Fruit fly (Drosophila melanogaster): ENCODE data around the gene Rpn3.

Gene Rpn3

DNA sequence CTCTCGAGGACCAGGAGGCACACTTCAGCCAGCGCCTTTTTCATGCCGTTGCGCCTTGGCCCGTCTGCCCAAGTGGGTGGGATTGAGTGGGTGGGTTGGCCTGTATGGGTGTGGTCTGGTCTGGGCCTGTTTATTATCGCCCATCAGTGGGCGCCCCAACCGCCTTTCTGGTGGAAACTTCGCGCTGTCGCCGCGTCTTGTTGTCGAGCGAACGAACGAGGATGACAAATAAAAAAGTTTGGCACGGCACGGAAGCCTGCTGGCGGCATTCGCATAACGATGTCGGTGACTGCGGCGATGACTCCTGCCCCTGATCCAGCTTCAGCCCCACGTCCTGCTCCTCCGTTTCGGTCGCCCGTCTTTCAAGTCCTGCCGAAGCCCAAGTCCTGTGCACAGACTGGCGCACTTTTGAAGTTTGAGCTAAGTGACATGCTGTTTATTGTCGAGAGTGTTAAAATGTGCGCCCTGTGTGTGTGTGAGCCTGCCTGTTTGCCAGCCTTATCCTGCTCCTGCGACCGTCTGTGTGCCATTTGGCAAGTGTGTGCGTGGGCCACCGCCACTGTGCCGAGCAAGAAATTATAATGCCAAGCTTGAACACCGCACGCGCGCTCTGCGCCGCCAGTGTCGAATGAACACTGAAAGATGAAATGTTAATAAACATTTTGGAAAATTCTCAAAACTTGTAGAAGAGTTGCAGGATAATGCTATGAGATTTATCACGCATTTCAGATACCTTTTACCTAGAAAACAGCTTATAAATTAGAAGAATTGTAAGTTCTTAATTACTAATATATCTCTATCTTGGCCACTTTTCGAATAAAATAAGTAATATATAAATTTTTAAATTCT, 37.3 kb upstream of the Rpn3 start:
- TF ChIP-seq Dad (GFP tag; optimal IDR thresholded peaks at IDR 0.05) (no peak), CG12391 (tag; optimal IDR thresholded peaks at IDR 0.05) (peak; percentile 75), nerfin-1 (tag; optimal IDR thresholded peaks at IDR 0.05) (peak; percentile 69), CG18619 (GFP tag; optimal IDR thresholded peaks at IDR 0.05) (peak; percentile 83), CG3995 (GFP tag; optimal IDR thresholded peaks at IDR 0.05) (no peak), stc (GFP tag; IDR thresholded peaks at IDR 0.05) (peak; percentile 54), CG6683 (GFP tag; optimal IDR thresholded peaks at IDR 0.05) (peak; percentile 74), CG14014 (GFP tag; IDR thresholded peaks at IDR 0.05) (peak; percentile 63), caup (GFP tag; optimal IDR thresholded peaks at IDR 0.05; ENCODE audit: severe bottlenecking) (peak; percentile 83), z (GFP tag; IDR thresholded peaks at IDR 0.05) (no peak), gsb (GFP tag; IDR thresholded peaks at IDR 0.05) (no peak), cato (GFP tag; optimal IDR thresholded peaks at IDR 0.05; ENCODE audit: borderline replicate concordance) (no peak), nmo (GFP tag; optimal IDR thresholded peaks at IDR 0.05) (peak; percentile 78), sd (tag; optimal IDR thresholded peaks at IDR 0.05) (no peak), Dbx (GFP tag; IDR thresholded peaks at IDR 0.05) (peak; percentile 58), zen2 (GFP tag; IDR thresholded peaks at IDR 0.05; ENCODE audit: partially characterized antibody) (no peak), Eip74EF (GFP tag; optimal IDR thresholded peaks at IDR 0.05) (peak in 1 of 2 experiments; percentile 72), CG7372 (GFP tag; IDR thresholded peaks at IDR 0.05) (0 out of 2 replicates have a peak, but pooled peaks have one; percentile 48), Adf1 (GFP tag; IDR thresholded peaks at IDR 0.05) (no peak), gsb-n (tag; optimal IDR thresholded peaks at IDR 0.05) (peak; percentile 46), unc-4 (GFP tag; IDR thresholded peaks at IDR 0.05; ENCODE audit: partially characterized antibody) (no peak), btn (GFP tag; optimal IDR thresholded peaks at IDR 0.05) (no peak), crol (GFP tag; IDR thresholded peaks at IDR 0.05) (no peak), CG4328 (GFP tag; optimal IDR thresholded peaks at IDR 0.05) (peak; percentile 73), ranshi (GFP tag; IDR thresholded peaks at IDR 0.05) (peak; percentile 51; the same call in 1 of the 2 replicates), CG11085 (GFP tag; IDR thresholded peaks at IDR 0.05) (0 out of 2 replicates have a peak, but pooled peaks have one; percentile 42), Bgb (GFP tag; IDR thresholded peaks at IDR 0.05; ENCODE audit: partially characterized antibody) (no peak; the same call in 1 of the 2 replicates), CG1647 (GFP tag; optimal IDR thresholded peaks at IDR 0.05) (no peak), Meics (GFP tag; optimal IDR thresholded peaks at IDR 0.05) (peak; percentile 88), Hr78 (GFP tag; optimal IDR thresholded peaks at IDR 0.05) (peak in 1 of 2 experiments; percentile 26), bcd (GFP tag; optimal IDR thresholded peaks at IDR 0.05) (peak; percentile 80), CG1603 (tag; optimal IDR thresholded peaks at IDR 0.05) (peak; percentile 9), ci (GFP tag; IDR thresholded peaks at IDR 0.05) (peak; percentile 17; the same call in 1 of the 3 replicates), eyg (GFP tag; optimal IDR thresholded peaks at IDR 0.05) (no peak), zf30C (GFP tag; optimal IDR thresholded peaks at IDR 0.05) (peak; percentile 77), CG14860 (GFP tag; IDR thresholded peaks at IDR 0.05; ENCODE audit: partially characterized antibody) (no peak), Rx (GFP tag; IDR thresholded peaks at IDR 0.05) (peak; percentile 46; the same call in 1 of the 2 replicates), tio (GFP tag; optimal IDR thresholded peaks at IDR 0.05) (peak; percentile 43), Spps (tag; optimal IDR thresholded peaks at IDR 0.05) (no peak), CG12236 (GFP tag; optimal IDR thresholded peaks at IDR 0.05) (no peak), dmrt11E (tag; optimal IDR thresholded peaks at IDR 0.05) (no peak), CG2199 (GFP tag; IDR thresholded peaks at IDR 0.05) (no peak), CG30431 (GFP tag; optimal IDR thresholded peaks at IDR 0.05) (peak; percentile 12), CG7987 (GFP tag; optimal IDR thresholded peaks at IDR 0.05) (no peak), CG13287 (GFP tag; IDR thresholded peaks at IDR 0.05; ENCODE audit: partially characterized antibody) (no peak), lab (GFP tag; optimal IDR thresholded peaks at IDR 0.05) (peak; percentile 90), sug (tag; optimal IDR thresholded peaks at IDR 0.05) (peak; percentile 70)
